Fruit fly (Drosophila melanogaster): ENCODE results near the gene CG10973.

- TF ChIP-seq TFAM (GFP tag; optimal IDR thresholded peaks at IDR 0.05) (no peak), ac (GFP tag; optimal IDR thresholded peaks at IDR 0.05) (no peak), zf30C (GFP tag; optimal IDR thresholded peaks at IDR 0.05) (no peak), Usf (GFP tag; optimal IDR thresholded peaks at IDR 0.05) (no peak), Max (GFP tag; optimal IDR thresholded peaks at IDR 0.05) (no peak), CG30431 (GFP tag; optimal IDR thresholded peaks at IDR 0.05) (no peak), pan (optimal IDR thresholded peaks at IDR 0.05) (no peak), pan (GFP tag; optimal IDR thresholded peaks at IDR 0.05 in 1 of 2, IDR thresholded peaks at IDR 0.05 in 1 of 2) (no peak), kni (GFP tag; optimal IDR thresholded peaks at IDR 0.05) (no peak), Gug (GFP tag; IDR thresholded peaks at IDR 0.05) (no peak)
These were observed 21.8 kb downstream of the CG10973 start for dm6 chr3L:12732742-12733141.

Measured in whole organism, embryonic.